Worm (Caenorhabditis elegans) whole organism, L3 larva: Measurements from ENCODE around the gene F49E2.5.

ENCODE experiments used
- aly-2 ChIP-seq: fragments of 150-350 bp; optimal IDR thresholded peaks from 2 replicates; lab custom pipeline; 2014; ENCODE audit warnings: missing biosample characterization, missing genetic modification characterization
- daf-12 ChIP-seq: fragments of 150-350 bp; optimal IDR thresholded peaks from 2 replicates; lab custom pipeline; 2014; ENCODE audit warnings: missing biosample characterization, missing genetic modification reagents, missing genetic modification characterization
- egl-5 ChIP-seq: fragments of 150-350 bp; optimal IDR thresholded peaks from 2 replicates; lab custom pipeline; 2017; ENCODE audit warnings: missing biosample characterization, missing genetic modification reagents, missing genetic modification characterization, inconsistent platforms
- elt-2 ChIP-seq: sonication (generic microtip); optimal IDR thresholded peaks from 2 replicates; lab custom pipeline; 2016; ENCODE audit warnings: missing genetic modification reagents, mild to moderate bottlenecking, missing genetic modification characterization, missing compliant biosample characterization
- elt-3 ChIP-seq, 3 experiments: fragments of 150-350 bp in 1 of 3; sonication (generic microtip) in 2 of 3; optimal IDR thresholded peaks; 2 replicates in 2 of 3; 4 replicates in 1 of 3; lab custom pipeline; 2014 to 2017; ENCODE audit warnings: missing biosample characterization in 3 of 3, missing genetic modification characterization in 3 of 3
- jun-1 ChIP-seq: fragments of 150-350 bp; optimal IDR thresholded peaks from 2 replicates; lab custom pipeline; 2014; ENCODE audit warnings: missing biosample characterization, missing genetic modification reagents, missing genetic modification characterization
- mdl-1 ChIP-seq: fragments of 150-350 bp; optimal IDR thresholded peaks from 2 replicates; lab custom pipeline; 2014; ENCODE audit warnings: missing biosample characterization, missing genetic modification characterization
- nfya-1 ChIP-seq: sonication (generic microtip); optimal IDR thresholded peaks from 2 replicates; lab custom pipeline; 2017; ENCODE audit warnings: missing genetic modification characterization, mild to moderate bottlenecking, missing compliant biosample characterization, antibody characterized with exemption, moderate library complexity; ENCODE audit not compliant: insufficient read depth
- nhr-12 ChIP-seq: fragments of 150-350 bp; optimal IDR thresholded peaks from 2 replicates; lab custom pipeline; 2014; ENCODE audit warnings: missing biosample characterization, missing genetic modification characterization
- pqm-1 ChIP-seq: fragments of 150-350 bp; optimal IDR thresholded peaks from 2 replicates; lab custom pipeline; 2017; ENCODE audit warnings: missing biosample characterization, missing genetic modification characterization, inconsistent platforms
- unc-62 ChIP-seq: fragments of 150-350 bp; sonication (generic microtip); optimal IDR thresholded peaks from 4 replicates; lab custom pipeline; 2014; ENCODE audit warnings: missing biosample characterization, missing genetic modification reagents, missing genetic modification characterization
- ztf-11 ChIP-seq: fragments of 150-350 bp; optimal IDR thresholded peaks from 2 replicates; lab custom pipeline; 2014; ENCODE audit warnings: missing biosample characterization, missing genetic modification characterization

ce11 chrX:9504221-9504620 lies 39.2 kb upstream of the F49E2.5 start:
- no peak for TF ChIP-seq unc-62 (GFP tag; lab: Kevin White, UChicago)
- TF ChIP-seq nfya-1 (tag; lab: Kevin White, UChicago): no peak
- TF ChIP-seq mdl-1: no peak
- TF ChIP-seq elt-3 (tag; optimal IDR thresholded peaks at IDR 0.05; lab: Kevin White, UChicago): no peak
- TF ChIP-seq aly-2 (tag; lab: Kevin White, UChicago): no peak
- no peak for TF ChIP-seq elt-2 (tag; lab: Kevin White, UChicago)
- TF ChIP-seq pqm-1 (tag; lab: Kevin White, UChicago): no peak
- no peak for TF ChIP-seq ztf-11
- TF ChIP-seq jun-1 (tag; lab: Kevin White, UChicago): no peak
- TF ChIP-seq nhr-12 (tag; lab: Kevin White, UChicago): no peak
- TF ChIP-seq daf-12 (tag; lab: Kevin White, UChicago): no peak
- TF ChIP-seq egl-5: no peak
